Worm (Caenorhabditis elegans): ENCODE data around the gene mtm-9.

DNA sequence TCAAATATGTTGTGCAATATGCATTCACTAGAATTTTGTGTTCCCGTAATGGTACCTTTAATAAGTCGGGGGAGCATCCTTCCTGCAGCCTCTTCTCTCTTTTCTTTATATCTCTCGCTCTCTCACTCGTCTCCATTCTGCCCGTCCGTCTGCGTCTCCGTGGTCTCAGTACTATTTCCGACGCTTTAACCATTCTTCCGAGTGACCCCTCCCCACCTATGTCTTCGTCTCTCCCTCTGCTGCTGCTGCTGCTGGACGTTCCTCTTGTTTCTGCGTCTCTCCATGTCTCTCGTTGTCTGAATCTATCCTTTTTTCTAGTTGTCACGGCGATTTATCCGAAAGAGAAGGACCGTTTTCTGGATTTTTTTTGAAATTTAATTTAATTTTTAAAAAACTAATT lies 39.5 kb upstream of the mtm-9 start:
- no peak for TF ChIP-seq die-1 (tag; optimal IDR thresholded peaks at IDR 0.05)
- TF ChIP-seq ama-1 (optimal IDR thresholded peaks at IDR 0.05): no peak
- TF ChIP-seq ama-1 (GFP tag; optimal IDR thresholded peaks at IDR 0.05): no peak
